Fruit fly (Drosophila melanogaster) whole organism, prepupa: ENCODE results near the gene CG3402.

ENCODE experiments used
- CG10631 ChIP-seq: fragments of 200-800 bp; sonication (Bioruptor generic); optimal IDR thresholded peaks from 2 replicates; lab custom pipeline; 2016; ENCODE audit warnings: missing biosample characterization, missing genetic modification characterization
- CG10669 ChIP-seq: fragments of 200-800 bp; sonication (Bioruptor generic); optimal IDR thresholded peaks from 3 replicates; lab custom pipeline; 2018; ENCODE audit warnings: missing biosample characterization, mild to moderate bottlenecking, missing genetic modification characterization, moderate library complexity
- CG11294 ChIP-seq: fragments of 200-800 bp; sonication (Bioruptor generic); IDR thresholded peaks from 2 replicates; pipeline ENCODE4 v1.3.6; 2022; ENCODE audit warnings: missing biosample characterization, missing genetic modification characterization
- CG11762 ChIP-seq: fragments of 200-800 bp; sonication (Bioruptor generic); optimal IDR thresholded peaks from 3 replicates; lab custom pipeline; 2016; ENCODE audit warnings: missing biosample characterization, missing genetic modification characterization; ENCODE audit not compliant: insufficient read depth
- CG15336 ChIP-seq: fragments of 200-800 bp; sonication (Bioruptor generic); IDR thresholded peaks from 2 replicates; pipeline ENCODE4 v1.3.6; 2022; ENCODE audit warnings: missing biosample characterization, missing genetic modification characterization
- CG16779 ChIP-seq: fragments of 200-800 bp; sonication (Bioruptor generic); optimal IDR thresholded peaks from 3 replicates; lab custom pipeline; 2017; ENCODE audit warnings: missing biosample characterization, mild to moderate bottlenecking, missing genetic modification characterization
- CG3032 ChIP-seq: fragments of 200-800 bp; optimal IDR thresholded peaks from 2 replicates; lab custom pipeline; 2019; ENCODE audit warnings: missing biosample characterization, mild to moderate bottlenecking, missing genetic modification characterization, moderate library complexity
- CG32006 ChIP-seq: fragments of 200-800 bp; sonication (Bioruptor generic); optimal IDR thresholded peaks from 3 replicates; lab custom pipeline; 2017; ENCODE audit warnings: missing biosample characterization, mild to moderate bottlenecking, missing genetic modification characterization
- CG3919 ChIP-seq: fragments of 200-800 bp; sonication (Bioruptor generic); optimal IDR thresholded peaks from 3 replicates; lab custom pipeline; 2016; ENCODE audit warnings: missing biosample characterization, missing genetic modification characterization
- CG4318 ChIP-seq: fragments of 200-800 bp; sonication (Bioruptor generic); optimal IDR thresholded peaks from 3 replicates; lab custom pipeline; 2017; ENCODE audit warnings: missing biosample characterization, mild to moderate bottlenecking, missing genetic modification characterization
- CG6163 ChIP-seq: fragments of 200-800 bp; sonication (Bioruptor generic); IDR thresholded peaks from 3 replicates; pipeline ENCODE4 v1.3.6; 2022; ENCODE audit warnings: missing biosample characterization, missing genetic modification characterization
- CG6276 ChIP-seq: fragments of 200-800 bp; sonication (Bioruptor generic); optimal IDR thresholded peaks from 2 replicates; lab custom pipeline; 2017; ENCODE audit warnings: missing biosample characterization, mild to moderate bottlenecking, missing genetic modification characterization
- CG6792 ChIP-seq: fragments of 200-800 bp; sonication (Bioruptor generic); optimal IDR thresholded peaks from 3 replicates; lab custom pipeline; 2016; ENCODE audit warnings: missing biosample characterization, missing genetic modification characterization
- CG8319 ChIP-seq: fragments of 200-800 bp; sonication (Bioruptor generic); optimal IDR thresholded peaks from 3 replicates; lab custom pipeline; 2016; ENCODE audit warnings: missing biosample characterization, missing genetic modification characterization
- CG8632 ChIP-seq: fragments of 200-800 bp; sonication (Bioruptor generic); optimal IDR thresholded peaks from 3 replicates; lab custom pipeline; 2016; ENCODE audit warnings: missing biosample characterization, missing genetic modification characterization
- CG9139 ChIP-seq: fragments of 200-800 bp; sonication (Bioruptor generic); optimal IDR thresholded peaks from 3 replicates; lab custom pipeline; 2017; ENCODE audit warnings: missing biosample characterization, mild to moderate bottlenecking, missing genetic modification characterization
- Eip75B ChIP-seq: fragments of 200-800 bp; sonication (Bioruptor generic); optimal IDR thresholded peaks from 3 replicates; lab custom pipeline; 2016; ENCODE audit warnings: missing biosample characterization, missing genetic modification characterization
- Eip78C ChIP-seq: fragments of 200-800 bp; sonication (Bioruptor generic); peaks from one replicate; lab custom pipeline; 2016; ENCODE audit warnings: missing biosample characterization, missing genetic modification characterization
- Eip93F ChIP-seq: fragments of 200-800 bp; sonication (Bioruptor generic); optimal IDR thresholded peaks from 2 replicates; lab custom pipeline; 2016; ENCODE audit warnings: missing biosample characterization, mild to moderate bottlenecking, missing genetic modification characterization
- Ets96B ChIP-seq: fragments of 200-800 bp; optimal IDR thresholded peaks from 2 replicates; lab custom pipeline; 2019; ENCODE audit warnings: missing biosample characterization, mild to moderate bottlenecking, missing genetic modification characterization, moderate library complexity
- Gug ChIP-seq: fragments of 200-800 bp; sonication (Bioruptor generic); IDR thresholded peaks from 2 replicates; pipeline ENCODE4 v1.3.6; 2022; ENCODE audit warnings: missing biosample characterization, missing genetic modification characterization
- Hr38 ChIP-seq: sonication (Bioruptor generic); optimal IDR thresholded peaks from 2 replicates; lab custom pipeline; 2016; ENCODE audit warnings: missing biosample characterization, missing genetic modification characterization
- Hr39 ChIP-seq: fragments of 200-800 bp; sonication (Bioruptor generic); optimal IDR thresholded peaks from 2 replicates; lab custom pipeline; 2016; ENCODE audit warnings: missing biosample characterization, missing genetic modification characterization
- Lpt ChIP-seq: fragments of 200-800 bp; sonication (Bioruptor generic); optimal IDR thresholded peaks from 3 replicates; lab custom pipeline; 2016; ENCODE audit warnings: missing biosample characterization, missing genetic modification characterization
- Met ChIP-seq: fragments of 200-800 bp; sonication (Bioruptor generic); optimal IDR thresholded peaks from 3 replicates; lab custom pipeline; 2016; ENCODE audit warnings: missing biosample characterization, missing genetic modification characterization
- OdsH ChIP-seq: fragments of 200-800 bp; sonication (Bioruptor generic); optimal IDR thresholded peaks from 3 replicates; lab custom pipeline; 2016; ENCODE audit warnings: missing biosample characterization, missing genetic modification characterization
- Smox ChIP-seq: fragments of 200-800 bp; sonication (Bioruptor generic); optimal IDR thresholded peaks from 3 replicates; lab custom pipeline; 2016; ENCODE audit warnings: missing biosample characterization, missing genetic modification characterization
- Sox102F ChIP-seq: fragments of 200-800 bp; sonication (Bioruptor generic); optimal IDR thresholded peaks from 2 replicates; lab custom pipeline; 2016; ENCODE audit warnings: missing biosample characterization, mild to moderate bottlenecking, missing genetic modification characterization
- Sox14 ChIP-seq: fragments of 200-800 bp; sonication (Bioruptor generic); optimal IDR thresholded peaks from 3 replicates; lab custom pipeline; 2016; ENCODE audit warnings: missing biosample characterization, missing genetic modification characterization
- Sox15 ChIP-seq: fragments of 200-800 bp; sonication (Bioruptor generic); optimal IDR thresholded peaks from 3 replicates; lab custom pipeline; 2016; ENCODE audit warnings: missing biosample characterization, missing genetic modification characterization
- achi ChIP-seq: fragments of 200-800 bp; sonication (Bioruptor generic); optimal IDR thresholded peaks from 3 replicates; lab custom pipeline; 2016; ENCODE audit warnings: missing biosample characterization, missing genetic modification characterization
- acj6 ChIP-seq: fragments of 200-800 bp; sonication (Bioruptor generic); optimal IDR thresholded peaks from 3 replicates; lab custom pipeline; 2016; ENCODE audit warnings: missing biosample characterization, missing genetic modification characterization
- cyc ChIP-seq: fragments of 200-800 bp; sonication (Bioruptor generic); optimal IDR thresholded peaks from 3 replicates; lab custom pipeline; 2016; ENCODE audit warnings: missing biosample characterization, missing genetic modification characterization
- dac ChIP-seq: fragments of 200-800 bp; sonication (Bioruptor generic); optimal IDR thresholded peaks from 2 replicates; lab custom pipeline; 2017; ENCODE audit warnings: missing biosample characterization, mild to moderate bottlenecking, missing genetic modification characterization
- dsx ChIP-seq: fragments of 200-800 bp; optimal IDR thresholded peaks from 3 replicates; lab custom pipeline; 2019; ENCODE audit warnings: missing biosample characterization, mild to moderate bottlenecking, missing genetic modification characterization, moderate library complexity; ENCODE audit not compliant: poor library complexity, severe bottlenecking
- eg ChIP-seq: fragments of 200-800 bp; sonication (Bioruptor generic); IDR thresholded peaks from 3 replicates; pipeline ENCODE4 v1.3.6; 2022; ENCODE audit warnings: missing biosample characterization, missing genetic modification characterization
- fd59A ChIP-seq: fragments of 200-800 bp; sonication (Bioruptor generic); optimal IDR thresholded peaks from 2 replicates; lab custom pipeline; 2017; ENCODE audit warnings: missing biosample characterization, mild to moderate bottlenecking, missing genetic modification characterization, missing genetic modification reagents
- fd85E ChIP-seq: fragments of 200-800 bp; sonication (Bioruptor generic); optimal IDR thresholded peaks from 3 replicates; lab custom pipeline; 2016; ENCODE audit warnings: missing biosample characterization, missing genetic modification characterization
- fkh ChIP-seq: fragments of 200-800 bp; sonication (Bioruptor generic); optimal IDR thresholded peaks from 3 replicates; lab custom pipeline; 2017; ENCODE audit warnings: missing biosample characterization, mild to moderate bottlenecking, missing genetic modification characterization, moderate library complexity
- pdm3 ChIP-seq: fragments of 200-800 bp; sonication (Bioruptor generic); optimal IDR thresholded peaks from 3 replicates; lab custom pipeline; 2016; ENCODE audit warnings: missing biosample characterization, missing genetic modification characterization
- spab ChIP-seq: fragments of 200-800 bp; sonication (Bioruptor generic); optimal IDR thresholded peaks from 2 replicates; lab custom pipeline; 2017; ENCODE audit warnings: missing biosample characterization, mild to moderate bottlenecking, missing genetic modification characterization, missing genetic modification reagents
- ss ChIP-seq, 2 experiments: fragments of 200-800 bp; sonication (Bioruptor generic); optimal IDR thresholded peaks; 2 replicates in 1 of 2; 3 replicates in 1 of 2; lab custom pipeline; 2017 to 2018; ENCODE audit warnings: mild to moderate bottlenecking in 2 of 2, missing biosample characterization in 2 of 2, missing genetic modification characterization in 2 of 2, moderate library complexity in 1 of 2
- svp ChIP-seq: fragments of 200-800 bp; sonication (Bioruptor generic); peaks from one replicate; lab custom pipeline; 2016; ENCODE audit warnings: missing biosample characterization, missing genetic modification characterization
- topi ChIP-seq: fragments of 200-800 bp; sonication (Bioruptor generic); optimal IDR thresholded peaks from 3 replicates; lab custom pipeline; 2016; ENCODE audit warnings: missing biosample characterization, missing genetic modification characterization

Gene CG3402

dm6 chr3L:640324-640974 lies 12.2 kb downstream of the CG3402 start (continued):
- TF ChIP-seq Sox14 (GFP tag; lab: Kevin White, UChicago) (peak; percentile 95), CG10669 (GFP tag; lab: Kevin White, UChicago) (peak; percentile 91), dac (GFP tag; lab: Kevin White, UChicago) (peak; percentile 76), acj6 (GFP tag; lab: Kevin White, UChicago) (peak; percentile 95), CG32006 (GFP tag; lab: Kevin White, UChicago) (peak; percentile 90), CG11762 (GFP tag; lab: Kevin White, UChicago) (peak; percentile 92), CG3032 (tag; lab: Kevin White, UChicago) (peak; percentile 92), topi (GFP tag; lab: Kevin White, UChicago) (peak; percentile 95), Sox102F (GFP tag; lab: Kevin White, UChicago) (peak; percentile 94), CG4318 (peak; percentile 75), fd59A (peak; percentile 92), OdsH (GFP tag; lab: Kevin White, UChicago) (peak; percentile 95)

- peak; percentile 41 for TF ChIP-seq Eip78C (GFP tag; lab: Kevin White, UChicago)
- peak; percentile 39 for TF ChIP-seq svp (GFP tag; lab: Kevin White, UChicago)
- no peak for TF ChIP-seq CG15336 (GFP tag; lab: Robert Waterston, UW)
- no peak for TF ChIP-seq Ets96B (tag; lab: Kevin White, UChicago)
- TF ChIP-seq fd85E, result no peak
- no peak for TF ChIP-seq dsx
- TF ChIP-seq CG6276 (GFP tag; lab: Kevin White, UChicago), result peak; percentile 18
- no peak for TF ChIP-seq Eip93F (GFP tag; lab: Kevin White, UChicago)
- no peak for TF ChIP-seq eg (GFP tag; lab: Robert Waterston, UW)
- no peak for TF ChIP-seq CG32006 (GFP tag; lab: Kevin White, UChicago)
- TF ChIP-seq Smox, result no peak
- TF ChIP-seq Gug, result no peak
Measured at dm6 chr3L:639460-640103, 13.1 kb downstream of the CG3402 start.

DNA sequence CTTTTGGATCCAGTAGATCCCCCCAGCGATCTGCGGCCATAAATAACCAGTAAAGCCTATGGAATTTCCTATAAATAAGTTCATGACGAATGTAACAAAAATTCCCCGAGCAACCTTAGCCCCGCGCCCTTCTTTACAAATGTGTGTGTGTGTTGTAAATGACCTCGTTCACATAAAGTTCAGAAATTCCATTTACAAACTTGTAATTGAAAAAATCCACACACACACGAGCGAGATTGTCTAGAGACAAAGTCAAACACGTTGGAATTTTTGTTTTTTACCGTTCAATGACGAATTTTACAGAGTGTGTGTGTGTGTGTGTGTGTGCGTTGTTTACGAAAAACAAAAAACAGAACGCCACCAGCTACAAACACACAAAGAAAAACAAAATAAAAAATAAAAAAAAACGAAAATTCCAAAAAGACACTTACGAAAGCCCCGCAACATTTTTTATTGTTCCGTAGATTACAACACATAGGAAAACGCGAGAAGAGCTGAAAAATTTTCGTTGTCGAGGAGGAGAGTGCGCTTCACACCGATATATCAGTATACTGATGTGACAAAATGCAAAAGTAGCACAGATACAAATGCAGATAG lies 13.8 kb downstream of the CG3402 start:
- TF ChIP-seq eg (GFP tag; lab: Robert Waterston, UW), result peak; percentile 61; the same call in 1 of the 3 replicates
- no peak for TF ChIP-seq Hr39 (GFP tag; lab: Kevin White, UChicago)
- TF ChIP-seq CG3919, result no peak
- TF ChIP-seq fkh (GFP tag; lab: Kevin White, UChicago), result peak; percentile 41
- no peak for TF ChIP-seq CG4318
- no peak for TF ChIP-seq OdsH (GFP tag; lab: Kevin White, UChicago)
- TF ChIP-seq fd59A, result no peak
- no peak for TF ChIP-seq cyc
- no peak for TF ChIP-seq Sox15 (GFP tag; lab: Kevin White, UChicago)
- TF ChIP-seq CG10631 (GFP tag; lab: Kevin White, UChicago), result no peak
- no peak for TF ChIP-seq fd85E
- no peak for TF ChIP-seq Eip93F (GFP tag; lab: Kevin White, UChicago)
- TF ChIP-seq svp (GFP tag; lab: Kevin White, UChicago), result peak; percentile 78
- no peak for TF ChIP-seq Hr38 (GFP tag; lab: Kevin White, UChicago)
- TF ChIP-seq Met (GFP tag; lab: Kevin White, UChicago), result no peak
- TF ChIP-seq CG6163, result peak; percentile 20; the same call in 1 of the 3 replicates
- TF ChIP-seq Lpt, result no peak
- TF ChIP-seq CG8632 (GFP tag; lab: Kevin White, UChicago), result no peak
- peak; percentile 31 for TF ChIP-seq topi (GFP tag; lab: Kevin White, UChicago)
- TF ChIP-seq Sox102F (GFP tag; lab: Kevin White, UChicago), result no peak
- no peak for TF ChIP-seq spab (GFP tag; lab: Kevin White, UChicago)
- TF ChIP-seq pdm3 (GFP tag; lab: Kevin White, UChicago), result no peak
- TF ChIP-seq ss (GFP tag; optimal IDR thresholded peaks at IDR 0.05; lab: Kevin White, UChicago), result no peak
- no peak for TF ChIP-seq CG8319
- no peak for TF ChIP-seq CG3032 (tag; lab: Kevin White, UChicago)
- no peak for TF ChIP-seq CG11294 (GFP tag; lab: Robert Waterston, UW)
- no peak for TF ChIP-seq achi (GFP tag; lab: Kevin White, UChicago)
- 0 out of 2 replicates have a peak, but pooled peaks have one; percentile 29 for TF ChIP-seq CG15336 (GFP tag; lab: Robert Waterston, UW)
- no peak for TF ChIP-seq CG6792
- no peak for TF ChIP-seq CG16779 (tag; lab: Kevin White, UChicago)
- no peak for TF ChIP-seq Eip75B (GFP tag; lab: Kevin White, UChicago)
- no peak for TF ChIP-seq Gug
- no peak for TF ChIP-seq CG9139 (GFP tag; lab: Kevin White, UChicago)
